Worm (Caenorhabditis elegans): ENCODE data around the gene grl-26.

Gene grl-26

DNA sequence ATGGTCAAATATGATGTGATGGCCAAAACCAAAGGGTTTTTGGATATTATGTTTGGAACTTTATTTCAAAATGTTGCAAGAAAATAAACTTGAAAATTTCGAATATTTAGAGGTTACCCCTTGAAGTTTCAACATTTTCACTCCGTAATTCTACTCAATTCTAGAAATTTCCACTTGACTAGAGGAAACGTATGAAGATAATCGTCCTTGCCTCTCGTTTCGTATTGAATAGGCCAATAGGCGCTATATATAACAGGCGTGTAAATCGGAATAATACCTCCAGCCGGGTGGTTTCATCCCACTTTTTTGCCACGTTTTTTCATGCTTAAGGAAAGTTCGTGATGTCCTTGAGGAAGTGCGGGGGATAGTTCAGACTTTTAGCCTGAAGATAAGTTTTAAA is 20.7 kb upstream of the grl-26 start:
- TF ChIP-seq unc-62 (GFP tag; optimal IDR thresholded peaks at IDR 0.05 in 1 of 2) = peak in 1 of 2 experiments; percentile 74
- no peak for TF ChIP-seq unc-62 (tag; optimal IDR thresholded peaks at IDR 0.05)
- no peak for TF ChIP-seq egl-43 (GFP tag; IDR thresholded peaks at IDR 0.05)

DNA sequence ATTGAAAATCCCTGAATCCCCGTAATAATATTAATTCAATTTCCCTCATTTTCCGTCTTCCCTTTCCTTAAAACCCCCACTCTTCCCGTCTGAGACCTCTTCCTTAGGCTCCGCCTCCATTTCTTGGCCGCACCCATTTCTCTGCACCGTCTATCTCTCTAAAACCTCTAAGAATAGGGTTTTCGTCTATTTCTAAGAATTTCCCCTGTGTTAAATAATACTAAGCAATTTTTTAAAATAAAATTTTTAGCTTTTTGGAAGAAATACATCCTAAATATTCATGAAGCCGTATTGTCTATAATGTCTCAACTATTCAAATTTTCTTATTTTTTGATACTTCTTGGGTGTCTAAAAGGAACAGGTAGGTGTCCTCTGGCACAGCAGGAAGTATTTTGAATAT is 16.9 kb upstream of the grl-26 start, which contains the start of gene cdh-8:
cdh-8 (plus strand) TSS at position 301 of the 400 bp plus-strand sequence.
- TF ChIP-seq lin-1 (GFP tag; IDR thresholded peaks at IDR 0.05) = no peak

DNA sequence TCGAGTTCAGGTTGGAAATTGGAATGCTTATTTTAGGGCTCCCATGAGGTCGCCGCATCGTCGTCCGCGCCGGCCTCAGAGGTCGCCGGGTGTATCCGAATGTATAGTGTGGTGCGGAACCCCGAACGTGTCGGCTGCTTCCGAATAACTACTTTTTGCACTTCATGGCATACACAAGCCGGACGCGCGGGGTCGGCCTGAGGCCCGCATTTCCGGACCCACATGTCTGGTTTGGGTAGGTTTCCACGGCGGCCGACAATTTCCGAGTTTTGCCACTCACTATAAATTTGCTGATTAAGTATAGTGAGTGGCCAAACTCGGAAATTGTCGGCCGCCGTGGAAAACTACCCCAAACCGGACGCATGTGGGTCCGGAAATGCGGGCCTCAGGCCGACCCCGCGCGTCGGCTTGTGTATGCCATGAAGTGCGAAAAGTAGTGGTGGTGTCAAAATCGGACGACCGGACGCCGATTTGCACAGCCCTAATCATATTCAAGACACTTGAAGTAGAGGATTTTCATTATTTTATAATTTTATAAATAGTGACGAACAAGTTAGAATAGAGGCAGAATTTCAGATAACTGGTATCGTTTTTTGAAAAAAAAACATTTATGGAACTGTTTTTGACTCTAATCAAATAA is 15.7 kb upstream of the grl-26 start:
- TF ChIP-seq hmg-1.1 (GFP tag; IDR thresholded peaks at IDR 0.05) (no peak), ztf-11 (tag; optimal IDR thresholded peaks at IDR 0.05) (no peak), set-16 (GFP tag; IDR thresholded peaks at IDR 0.05) (peak; percentile 55), Y48G9A.11 (GFP tag; IDR thresholded peaks at IDR 0.05) (0 out of 2 replicates have a peak, but pooled peaks have one; percentile 45), unc-130 (GFP tag; optimal IDR thresholded peaks at IDR 0.05) (no peak), lin-1 (GFP tag; IDR thresholded peaks at IDR 0.05) (no peak), ces-1 (GFP tag; optimal IDR thresholded peaks at IDR 0.05) (no peak)

DNA sequence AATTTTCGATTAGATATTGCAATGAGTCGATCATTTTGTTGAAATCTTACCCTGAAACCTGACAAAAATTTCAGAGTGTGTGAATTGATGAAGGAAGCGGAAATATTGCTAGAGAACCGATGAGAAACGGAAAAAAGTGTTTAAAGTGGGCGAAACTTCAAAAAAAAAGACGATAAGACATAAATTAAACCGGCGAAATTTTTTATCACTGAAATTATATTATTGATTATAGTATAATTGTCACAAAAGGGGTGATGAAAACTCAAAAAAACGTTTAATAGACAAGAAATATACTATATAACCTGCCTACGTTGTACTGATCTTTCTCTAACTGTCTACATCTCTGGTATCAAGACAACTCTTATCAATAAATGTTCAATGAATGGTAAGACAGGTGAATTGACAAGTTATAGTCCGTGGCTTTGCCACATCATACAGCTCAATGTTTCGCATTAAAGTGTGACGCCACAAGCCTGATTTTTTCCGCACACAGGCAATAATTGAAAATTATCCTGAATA is 14.6 kb upstream of the grl-26 start, which contains the start of gene pxmp-4:
pxmp-4 (minus strand) TSS at position 51 of the 519 bp plus-strand sequence.
- no peak for TF ChIP-seq fkh-10 (GFP tag; optimal IDR thresholded peaks at IDR 0.05)
- no peak for TF ChIP-seq egl-27 (tag; optimal IDR thresholded peaks at IDR 0.05)
- TF ChIP-seq lin-38 (GFP tag; IDR thresholded peaks at IDR 0.05) = no peak
- TF ChIP-seq unc-130 (GFP tag; optimal IDR thresholded peaks at IDR 0.05) = no peak
- no peak for TF ChIP-seq mdt-29 (GFP tag; IDR thresholded peaks at IDR 0.05)
- TF ChIP-seq unc-62 (GFP tag; optimal IDR thresholded peaks at IDR 0.05 in 1 of 2) = peak in 1 of 2 experiments; percentile 85
- TF ChIP-seq unc-62 (tag; optimal IDR thresholded peaks at IDR 0.05) = no peak
- no peak for TF ChIP-seq ces-1 (GFP tag; optimal IDR thresholded peaks at IDR 0.05)
- TF ChIP-seq aly-2 (tag; optimal IDR thresholded peaks at IDR 0.05) = no peak
- no peak for TF ChIP-seq T26A8.4 (GFP tag; IDR thresholded peaks at IDR 0.05)
- TF ChIP-seq dmd-6 (GFP tag; IDR thresholded peaks at IDR 0.05) = peak; percentile 74
- peak; percentile 19 for TF ChIP-seq hlh-11 (tag; optimal IDR thresholded peaks at IDR 0.05)
- peak; percentile 79; the same call in 1 of the 2 replicates for TF ChIP-seq php-3 (GFP tag; IDR thresholded peaks at IDR 0.05)
- no peak for TF ChIP-seq skn-1 (tag; optimal IDR thresholded peaks at IDR 0.05)
- TF ChIP-seq saeg-2 (GFP tag; IDR thresholded peaks at IDR 0.05) = no peak
- no peak for TF ChIP-seq ztf-7 (tag; optimal IDR thresholded peaks at IDR 0.05)
- TF ChIP-seq dmd-8 (GFP tag; IDR thresholded peaks at IDR 0.05) = no peak
- TF ChIP-seq pha-4 (GFP tag; IDR thresholded peaks at IDR 0.05) = no peak
- TF ChIP-seq pha-4 (tag; optimal IDR thresholded peaks at IDR 0.05) = no peak
- no peak for TF ChIP-seq tag-97 (GFP tag; IDR thresholded peaks at IDR 0.05)
- no peak for TF ChIP-seq lsy-2 (tag; optimal IDR thresholded peaks at IDR 0.05)
- TF ChIP-seq sdz-12 (GFP tag; optimal IDR thresholded peaks at IDR 0.05) = no peak
- no peak for TF ChIP-seq aha-1 (tag)
- peak; percentile 74 for TF ChIP-seq dve-1 (tag; optimal IDR thresholded peaks at IDR 0.05; ENCODE audit: insufficient read depth)
- TF ChIP-seq mxl-2 (GFP tag; conservative IDR thresholded peaks at IDR 0.05) = no peak
- no peak for TF ChIP-seq arid-1 (GFP tag; conservative IDR thresholded peaks at IDR 0.05)
- no peak for TF ChIP-seq ztf-11 (tag; optimal IDR thresholded peaks at IDR 0.05)
- no peak for TF ChIP-seq T20F7.1 (GFP tag; optimal IDR thresholded peaks at IDR 0.05)
- TF ChIP-seq nhr-11 (tag; optimal IDR thresholded peaks at IDR 0.05) = no peak
- TF ChIP-seq F26F4.8 (GFP tag; conservative IDR thresholded peaks at IDR 0.05) = no peak
- TF ChIP-seq lin-1 (GFP tag; IDR thresholded peaks at IDR 0.05) = no peak
- no peak for TF ChIP-seq nhr-10 (tag; optimal IDR thresholded peaks at IDR 0.05)
- TF ChIP-seq ZK546.5 (tag; optimal IDR thresholded peaks at IDR 0.05) = no peak
- no peak for TF ChIP-seq nhr-77 (tag; optimal IDR thresholded peaks at IDR 0.05)
- TF ChIP-seq jun-1 (tag; optimal IDR thresholded peaks at IDR 0.05) = no peak
- peak; percentile 68 for TF ChIP-seq nhr-28 (tag; optimal IDR thresholded peaks at IDR 0.05)
- TF ChIP-seq zip-2 (tag; optimal IDR thresholded peaks at IDR 0.05) = no peak
- no peak for TF ChIP-seq mes-2 (tag; optimal IDR thresholded peaks at IDR 0.05; ENCODE audit: poor library complexity, severe bottlenecking)
- TF ChIP-seq daf-16 (GFP tag; optimal IDR thresholded peaks at IDR 0.05) = no peak
- TF ChIP-seq daf-16 (tag; optimal IDR thresholded peaks at IDR 0.05) = peak; percentile 58
- TF ChIP-seq lin-29 (GFP tag; IDR thresholded peaks at IDR 0.05) = no peak
